Worm (Caenorhabditis elegans) whole organism, L4 larva: ENCODE results near the gene F55C12.4.

ENCODE experiments used
- mes-2 ChIP-seq: sonication (generic microtip); optimal IDR thresholded peaks from 2 replicates; lab custom pipeline; 2016; ENCODE audit warnings: missing genotype, mild to moderate bottlenecking, missing genetic modification characterization, missing compliant biosample characterization; ENCODE audit not compliant: poor library complexity, severe bottlenecking
- nhr-10 ChIP-seq: fragments of 150-350 bp; optimal IDR thresholded peaks from 2 replicates; lab custom pipeline; 2014; ENCODE audit warnings: missing biosample characterization, missing genetic modification characterization
- set-16 ChIP-seq: fragments of 200-800 bp; sonication (Bioruptor generic); IDR thresholded peaks from 2 replicates; pipeline ENCODE4 v1.3.6; 2022; ENCODE audit warnings: missing genetic modification reagents, missing genetic modification characterization, missing compliant biosample characterization
- spr-3 ChIP-seq: fragments of 200-800 bp; sonication (Bioruptor generic); optimal IDR thresholded peaks from 2 replicates; lab custom pipeline; 2018; ENCODE audit warnings: mild to moderate bottlenecking, missing genetic modification characterization, missing compliant biosample characterization

DNA sequence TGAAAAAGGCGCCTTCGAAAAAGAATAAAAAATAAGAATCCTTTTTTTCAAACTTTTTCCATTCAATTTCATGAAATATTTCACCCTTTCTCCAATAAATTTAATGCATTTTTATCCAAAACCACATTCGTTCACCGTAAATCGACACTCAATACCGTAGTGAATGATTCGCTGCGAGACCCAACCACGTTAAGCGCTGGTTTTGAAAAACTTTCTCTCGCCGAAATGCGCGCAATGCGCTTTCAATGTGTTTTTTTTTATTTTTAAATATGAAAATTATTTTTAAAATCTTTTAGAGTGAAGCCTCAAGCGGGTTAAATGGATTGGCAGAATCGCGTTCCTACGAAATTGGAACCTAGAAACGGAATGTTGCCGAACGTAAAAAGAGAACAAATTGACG is 48.1 kb upstream of the F55C12.4 start, which contains the start of gene F59G1.8:
- TF ChIP-seq set-16 (GFP tag; lab: Robert Waterston, UW) (no peak), mes-2 (no peak), nhr-10 (tag; lab: Kevin White, UChicago) (no peak), spr-3 (GFP tag; lab: Kevin White, UChicago) (no peak)
